Fruit fly (Drosophila melanogaster): ENCODE measurements around the gene Obp22a.

The Obp22a gene

DNA sequence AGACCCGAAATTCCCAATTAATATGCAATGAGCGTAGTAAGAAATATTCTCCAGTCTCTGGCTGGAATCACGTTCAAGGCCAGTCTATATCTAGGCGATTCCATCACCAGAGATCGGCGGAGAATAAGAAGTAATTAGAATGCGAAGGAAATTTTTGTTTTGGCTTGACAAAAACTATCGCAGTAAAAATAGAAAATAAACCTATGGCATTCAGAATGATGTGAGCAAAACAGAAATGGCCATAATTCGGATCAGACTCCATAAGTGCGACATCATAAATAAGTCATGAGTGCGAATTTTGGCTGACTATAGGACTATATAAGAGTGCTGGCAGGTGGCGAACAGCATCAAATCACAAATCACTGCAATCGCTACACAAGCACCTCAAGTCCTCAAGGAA lies 16.2 kb upstream of the Obp22a start, which contains the start of gene Nplp4:
Gene Nplp4 (plus strand): TSS at position 301 of the 400 bp plus-strand sequence.
- TF ChIP-seq CG7987 (GFP tag; optimal IDR thresholded peaks at IDR 0.05) (no peak), zfh1 (GFP tag; IDR thresholded peaks at IDR 0.05) (no peak), Sry-δ (GFP tag; optimal IDR thresholded peaks at IDR 0.05) (no peak), CG31224 (GFP tag; IDR thresholded peaks at IDR 0.05) (no peak), crol (GFP tag; IDR thresholded peaks at IDR 0.05) (no peak), sob (GFP tag; IDR thresholded peaks at IDR 0.05) (no peak), CG31441 (GFP tag; IDR thresholded peaks at IDR 0.05) (no peak), Stat92E (GFP tag; optimal IDR thresholded peaks at IDR 0.05) (no peak), Spps (tag; optimal IDR thresholded peaks at IDR 0.05) (no peak), sima (GFP tag; optimal IDR thresholded peaks at IDR 0.05) (no peak), CG11093 (GFP tag; IDR thresholded peaks at IDR 0.05) (no peak), CG12219 (GFP tag; optimal IDR thresholded peaks at IDR 0.05) (no peak), kah (GFP tag; optimal IDR thresholded peaks at IDR 0.05) (no peak), pnt (GFP tag; optimal IDR thresholded peaks at IDR 0.05) (no peak), CG6791 (GFP tag; IDR thresholded peaks at IDR 0.05; ENCODE audit: partially characterized antibody) (no peak), ham (GFP tag; IDR thresholded peaks at IDR 0.05) (no peak), CG10147 (GFP tag; optimal IDR thresholded peaks at IDR 0.05) (no peak)

DNA sequence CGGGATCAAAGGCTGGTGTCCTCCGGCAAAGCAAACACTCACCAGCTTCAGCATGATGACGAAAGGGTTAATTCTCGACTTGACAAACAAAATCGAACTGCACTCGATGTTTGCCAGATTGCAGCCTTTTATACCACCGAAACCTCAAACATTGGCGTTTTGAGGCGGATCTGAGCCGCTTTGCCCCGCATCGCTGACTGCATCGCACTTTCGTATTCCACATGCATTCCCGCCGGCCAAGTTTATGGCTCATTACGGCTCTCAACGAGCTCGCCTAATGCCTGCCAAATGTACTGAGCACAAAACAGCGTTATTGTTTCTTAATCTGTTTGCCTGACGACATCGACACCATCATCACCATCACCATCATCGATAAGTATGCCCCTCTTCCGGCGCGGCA lies 15.1 kb upstream of the Obp22a start, which contains the start of gene CG15353:
Gene CG15353 (minus strand): TSS at position 101 of the 400 bp plus-strand sequence.
- TF ChIP-seq Dref (GFP tag; IDR thresholded peaks at IDR 0.05), result 0 out of 2 replicates have a peak, but pooled peaks have one; percentile 22
- TF ChIP-seq CG1602 (GFP tag; optimal IDR thresholded peaks at IDR 0.05), result no peak

DNA sequence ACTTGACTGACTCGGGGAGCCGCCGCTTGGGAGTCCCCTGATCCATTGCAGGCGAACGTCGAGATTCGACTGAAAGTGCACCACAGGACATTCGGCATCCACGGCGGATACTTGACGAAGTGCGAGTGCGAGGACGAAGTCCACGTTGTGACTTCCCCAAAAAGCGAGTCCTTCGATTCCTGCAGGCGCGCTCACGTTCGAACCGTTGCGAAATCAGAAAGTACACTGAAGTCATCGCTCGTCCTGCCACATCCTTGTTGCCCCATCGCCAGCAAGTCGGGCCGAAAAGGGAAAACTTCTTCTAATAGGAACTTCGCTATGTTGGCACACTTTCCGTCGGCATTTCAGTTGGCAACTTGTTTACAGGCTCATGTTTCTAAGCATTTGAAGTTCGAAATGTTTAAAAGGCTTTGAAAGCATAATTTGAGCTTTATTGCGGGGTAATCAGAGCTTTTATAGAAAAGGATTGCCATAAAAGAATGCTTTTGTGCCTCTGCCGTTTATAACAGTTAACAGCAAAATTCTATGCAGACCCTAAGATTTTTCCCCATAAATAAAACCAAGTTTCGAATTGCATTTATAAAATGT lies 14.2 kb upstream of the Obp22a start, which contains the start of gene CG33543:
Gene CG33543 (minus strand): TSS at position 232 of the 588 bp plus-strand sequence.
- no peak for TF ChIP-seq CG10565 (GFP tag; optimal IDR thresholded peaks at IDR 0.05)
- TF ChIP-seq CG11504 (tag; optimal IDR thresholded peaks at IDR 0.05), result peak; percentile 98
- TF ChIP-seq Neu2 (GFP tag; optimal IDR thresholded peaks at IDR 0.05; ENCODE audit: borderline replicate concordance), result no peak
- 0 out of 3 replicates have a peak, but pooled peaks have one; percentile 29 for TF ChIP-seq CG2889 (GFP tag; IDR thresholded peaks at IDR 0.05)
- TF ChIP-seq CG11560 (tag; IDR thresholded peaks at IDR 0.05), result 0 out of 3 replicates have a peak, but pooled peaks have one; percentile 27
- no peak for TF ChIP-seq CG11247 (GFP tag; IDR thresholded peaks at IDR 0.05)
- no peak for TF ChIP-seq fd64A (GFP tag; optimal IDR thresholded peaks at IDR 0.05)
- no peak for TF ChIP-seq ap (GFP tag; IDR thresholded peaks at IDR 0.05)
- peak; percentile 94 for TF ChIP-seq Deaf1 (tag; optimal IDR thresholded peaks at IDR 0.05)
- no peak for TF ChIP-seq CG12071 (GFP tag; optimal IDR thresholded peaks at IDR 0.05)
- no peak for TF ChIP-seq CG6791 (GFP tag; IDR thresholded peaks at IDR 0.05; ENCODE audit: partially characterized antibody)
- TF ChIP-seq Dbx (GFP tag; IDR thresholded peaks at IDR 0.05), result 0 out of 3 replicates have a peak, but pooled peaks have one; percentile 25
- no peak for TF ChIP-seq CG16813 (GFP tag; IDR thresholded peaks at IDR 0.05; ENCODE audit: partially characterized antibody)
- no peak for TF ChIP-seq CHES-1-like (GFP tag; optimal IDR thresholded peaks at IDR 0.05)
- 0 out of 4 replicates have a peak, but pooled peaks have one; percentile 30 for TF ChIP-seq chinmo (GFP tag; IDR thresholded peaks at IDR 0.05; ENCODE audit: partially characterized antibody)

dm6 chr2L:1989278-1989918 lies 2.6 kb downstream of the Obp22a start:
- TF ChIP-seq danr (GFP tag; IDR thresholded peaks at IDR 0.05), result no peak
- TF ChIP-seq lbe (GFP tag; optimal IDR thresholded peaks at IDR 0.05), result peak; percentile 43
- no peak for TF ChIP-seq CG3726 (GFP tag; IDR thresholded peaks at IDR 0.05)
- TF ChIP-seq nom (GFP tag; optimal IDR thresholded peaks at IDR 0.05), result peak; percentile 45
- TF ChIP-seq corto (GFP tag; optimal IDR thresholded peaks at IDR 0.05), result peak; percentile 68
- peak; percentile 53 for TF ChIP-seq CG31224 (GFP tag; IDR thresholded peaks at IDR 0.05)

All from whole organism, embryonic.